Worm (Caenorhabditis elegans) whole organism, young adult: ENCODE measurements around the gene ifas-3.
A peak's percentile ranks its signal among the peaks of the same experiment; 100 is the strongest.

Experiments used
- B0035.1 ChIP-seq: sonication (generic microtip); optimal IDR thresholded peaks from 2 replicates; lab custom pipeline; 2016; ENCODE audit warnings: missing genetic modification characterization, mild to moderate bottlenecking, missing compliant biosample characterization, missing genotype, missing genetic modification reagents
- B0261.1 ChIP-seq: sonication (generic microtip); optimal IDR thresholded peaks from 2 replicates; lab custom pipeline; 2016; ENCODE audit warnings: mild to moderate bottlenecking, missing genetic modification characterization, moderate library complexity, missing compliant biosample characterization
- F22D6.2 ChIP-seq: sonication (generic microtip); optimal IDR thresholded peaks from 2 replicates; lab custom pipeline; 2016; ENCODE audit warnings: mild to moderate bottlenecking, missing genetic modification characterization, missing compliant biosample characterization
- F33H1.4 ChIP-seq: fragments of 200-800 bp; sonication (Bioruptor generic); IDR thresholded peaks from 2 replicates; pipeline ENCODE4 v1.3.6; 2022; ENCODE audit warnings: missing genetic modification reagents, missing genetic modification characterization, missing compliant biosample characterization
- F39B2.1 ChIP-seq: fragments of 200-800 bp; sonication (Bioruptor generic); IDR thresholded peaks from 2 replicates; pipeline ENCODE4 v1.3.6; 2022; ENCODE audit warnings: missing genetic modification reagents, missing genetic modification characterization, missing compliant biosample characterization
- F49E8.2 ChIP-seq: sonication (generic microtip); optimal IDR thresholded peaks from 3 replicates; lab custom pipeline; 2017; ENCODE audit warnings: missing genetic modification characterization, mild to moderate bottlenecking, missing compliant biosample characterization, antibody characterized with exemption, moderate library complexity; ENCODE audit not compliant: insufficient read depth
- F52B5.7 ChIP-seq: sonication (generic microtip); optimal IDR thresholded peaks from 2 replicates; lab custom pipeline; 2016; ENCODE audit warnings: mild to moderate bottlenecking, missing genetic modification characterization, missing compliant biosample characterization
- F55B11.4 ChIP-seq: sonication (generic microtip); optimal IDR thresholded peaks from 2 replicates; lab custom pipeline; 2016; ENCODE audit warnings: missing compliant biosample characterization, missing genetic modification characterization, borderline replicate concordance; ENCODE audit not compliant: insufficient read depth
- T07F8.4 ChIP-seq: sonication (generic microtip); optimal IDR thresholded peaks from 2 replicates; lab custom pipeline; 2016; ENCODE audit warnings: mild to moderate bottlenecking, missing genetic modification characterization, moderate library complexity, missing compliant biosample characterization
- aptf-2 ChIP-seq: fragments of 200-800 bp; sonication (Bioruptor generic); conservative IDR thresholded peaks from 2 replicates; pipeline ENCODE4 v1.3.6; 2022; ENCODE audit warnings: missing genetic modification reagents, missing genetic modification characterization, missing compliant biosample characterization
- athp-1 ChIP-seq: sonication (generic microtip); optimal IDR thresholded peaks from 2 replicates; lab custom pipeline; 2017; ENCODE audit warnings: mild to moderate bottlenecking, missing genetic modification characterization, missing compliant biosample characterization
- attf-6 ChIP-seq: fragments of 200-800 bp; sonication (Bioruptor generic); IDR thresholded peaks from 2 replicates; pipeline ENCODE4 v1.3.6; 2022; ENCODE audit warnings: missing genetic modification reagents, missing genetic modification characterization, missing compliant biosample characterization
- ceh-100 ChIP-seq: fragments of 200-800 bp; sonication (Bioruptor generic); IDR thresholded peaks from 2 replicates; pipeline ENCODE4 v1.3.6; 2022; ENCODE audit warnings: missing genetic modification reagents, missing genetic modification characterization, missing compliant biosample characterization
- ceh-27 ChIP-seq: fragments of 200-800 bp; sonication (Bioruptor generic); optimal IDR thresholded peaks from 2 replicates; lab custom pipeline; 2018; ENCODE audit warnings: mild to moderate bottlenecking, missing genetic modification characterization, moderate library complexity, missing compliant biosample characterization
- ceh-91 ChIP-seq: fragments of 200-800 bp; sonication (Bioruptor generic); IDR thresholded peaks from 2 replicates; pipeline ENCODE4 v1.3.6; 2022; ENCODE audit warnings: missing genetic modification reagents, missing genetic modification characterization, missing compliant biosample characterization
- dpff-1 ChIP-seq: sonication (generic microtip); optimal IDR thresholded peaks from 2 replicates; lab custom pipeline; 2017; ENCODE audit warnings: mild to moderate bottlenecking, missing genetic modification characterization, missing compliant biosample characterization
- fkh-3 ChIP-seq: sonication (generic microtip); optimal IDR thresholded peaks from 2 replicates; lab custom pipeline; 2016; ENCODE audit warnings: mild to moderate bottlenecking, missing genetic modification characterization, missing compliant biosample characterization
- hmg-20 ChIP-seq: fragments of 200-800 bp; sonication (Bioruptor generic); IDR thresholded peaks from 2 replicates; pipeline ENCODE4 v1.3.6; 2022; ENCODE audit warnings: missing genetic modification reagents, missing genetic modification characterization, missing compliant biosample characterization
- hsf-1 ChIP-seq: fragments of 200-800 bp; sonication (Bioruptor generic); IDR thresholded peaks from 2 replicates; pipeline ENCODE4 v1.3.6; 2022; ENCODE audit warnings: missing genetic modification reagents, missing genetic modification characterization, missing compliant biosample characterization
- let-607 ChIP-seq, 2 experiments: fragments of 200-800 bp in 1 of 2; sonication (Bioruptor generic) in 1 of 2; sonication (generic microtip) in 1 of 2; optimal IDR thresholded peaks; 2 replicates each; lab custom pipeline; 2016 to 2018; ENCODE audit warnings: mild to moderate bottlenecking in 2 of 2, missing compliant biosample characterization in 2 of 2, missing genetic modification characterization in 2 of 2, moderate library complexity in 2 of 2, missing genotype in 1 of 2
- mcd-1 ChIP-seq: fragments of 200-800 bp; sonication (Bioruptor generic); IDR thresholded peaks from 2 replicates; pipeline ENCODE4 v1.3.6; 2022; ENCODE audit warnings: missing genetic modification reagents, missing genetic modification characterization, missing compliant biosample characterization
- mes-4 ChIP-seq: sonication (generic microtip); optimal IDR thresholded peaks from 2 replicates; lab custom pipeline; 2016; ENCODE audit warnings: missing genotype, missing genetic modification characterization, missing compliant biosample characterization
- mxl-1 ChIP-seq: sonication (generic microtip); optimal IDR thresholded peaks from 2 replicates; lab custom pipeline; 2016; ENCODE audit warnings: missing genetic modification characterization, missing compliant biosample characterization
- nfyb-1 ChIP-seq: fragments of 200-800 bp; sonication (Bioruptor generic); IDR thresholded peaks from 2 replicates; pipeline ENCODE4 v1.3.6; 2022; ENCODE audit warnings: missing genetic modification reagents, missing genetic modification characterization, missing compliant biosample characterization
- nhr-120 ChIP-seq: fragments of 200-800 bp; sonication (Bioruptor generic); IDR thresholded peaks from 2 replicates; pipeline ENCODE4 v1.3.6; 2022; ENCODE audit warnings: missing genetic modification characterization, missing compliant biosample characterization
- nhr-80 ChIP-seq: sonication (generic microtip); optimal IDR thresholded peaks from 2 replicates; lab custom pipeline; 2016; ENCODE audit warnings: missing genetic modification characterization, missing compliant biosample characterization
- nhr-90 ChIP-seq: sonication (generic microtip); optimal IDR thresholded peaks from 2 replicates; lab custom pipeline; 2016; ENCODE audit warnings: missing genotype, mild to moderate bottlenecking, missing genetic modification characterization, missing compliant biosample characterization
- rpc-1 ChIP-seq, 2 experiments: fragments of 150-350 bp in 1 of 2; sonication (generic microtip) in 1 of 2; optimal IDR thresholded peaks; 2 replicates each; lab custom pipeline; 2014 to 2018; ENCODE audit warnings: missing biosample characterization in 1 of 2, missing genetic modification characterization in 1 of 2, missing genetic modification reagents in 1 of 2, missing genotype in 1 of 2
- snpc-3.4 ChIP-seq: sonication (generic microtip); optimal IDR thresholded peaks from 2 replicates; lab custom pipeline; 2017; ENCODE audit warnings: missing genetic modification characterization, mild to moderate bottlenecking, missing compliant biosample characterization, antibody characterized with exemption, moderate library complexity, missing genotype, missing genetic modification reagents
- snpc-4 ChIP-seq, 5 experiments: fragments of 150-350 bp in 1 of 5; sonication (generic microtip) in 4 of 5; optimal IDR thresholded peaks; 2 replicates each; lab custom pipeline; 2014 to 2018; ENCODE audit warnings: missing genetic modification characterization in 5 of 5, missing biosample characterization in 3 of 5, antibody characterized with exemption in 2 of 5, mild to moderate bottlenecking in 2 of 5, missing compliant biosample characterization in 2 of 5, missing genotype in 2 of 5, moderate library complexity in 2 of 5, missing genetic modification reagents in 1 of 5
- somi-1 ChIP-seq: fragments of 200-800 bp; sonication (Bioruptor generic); optimal IDR thresholded peaks from 2 replicates; lab custom pipeline; 2018; ENCODE audit warnings: mild to moderate bottlenecking, missing genetic modification characterization, missing compliant biosample characterization
- tbp1 ChIP-seq: fragments of 200-800 bp; sonication (Bioruptor generic); optimal IDR thresholded peaks from 2 replicates; lab custom pipeline; 2018; ENCODE audit warnings: mild to moderate bottlenecking, missing genetic modification characterization, missing compliant biosample characterization
- zim-3 ChIP-seq: sonication (generic microtip); optimal IDR thresholded peaks from 2 replicates; lab custom pipeline; 2017; ENCODE audit warnings: mild to moderate bottlenecking, missing genetic modification characterization, moderate library complexity, missing compliant biosample characterization
- ztf-22 ChIP-seq: fragments of 200-800 bp; sonication (Bioruptor generic); optimal IDR thresholded peaks from 2 replicates; lab custom pipeline; 2018; ENCODE audit warnings: mild to moderate bottlenecking, missing genetic modification characterization, moderate library complexity, missing compliant biosample characterization
- ztf-25 ChIP-seq: fragments of 200-800 bp; sonication (Bioruptor generic); IDR thresholded peaks from 2 replicates; pipeline ENCODE4 v1.3.6; 2022; ENCODE audit warnings: missing genetic modification reagents, missing genetic modification characterization, missing compliant biosample characterization

Gene ifas-3

ce11 chrIV:15955349-15955748 is 4.7 kb upstream of the ifas-3 start:
- TF ChIP-seq attf-6 (GFP tag; lab: Robert Waterston, UW) (peak; percentile 77), snpc-4 (GFP tag; optimal IDR thresholded peaks at IDR 0.05; lab: Kevin White, UChicago) (no peak), snpc-4 (tag; optimal IDR thresholded peaks at IDR 0.05; lab: Kevin White, UChicago) (peak in 2 of 4 experiments; percentile 13 to 64), ztf-22 (no peak), nhr-120 (GFP tag; lab: Robert Waterston, UW) (no peak), aptf-2 (GFP tag; lab: Robert Waterston, UW) (no peak), let-607 (tag; optimal IDR thresholded peaks at IDR 0.05; lab: Kevin White, UChicago) (no peak)

- TF ChIP-seq snpc-3.4 (tag; lab: Kevin White, UChicago) (no peak), ceh-91 (GFP tag; lab: Robert Waterston, UW) (no peak), mes-4 (tag; lab: Kevin White, UChicago) (no peak), T07F8.4 (tag; lab: Kevin White, UChicago) (no peak), F52B5.7 (tag; lab: Kevin White, UChicago) (no peak), ceh-100 (no peak), F49E8.2 (tag; lab: Kevin White, UChicago) (no peak), ztf-25 (GFP tag; lab: Robert Waterston, UW) (no peak), mxl-1 (no peak), fkh-3 (tag; lab: Kevin White, UChicago) (no peak), hmg-20 (GFP tag; lab: Robert Waterston, UW) (no peak), attf-6 (GFP tag; lab: Robert Waterston, UW) (peak; percentile 86), B0261.1 (tag; lab: Kevin White, UChicago) (no peak), ceh-27 (GFP tag; lab: Kevin White, UChicago) (no peak), snpc-4 (GFP tag; optimal IDR thresholded peaks at IDR 0.05; lab: Kevin White, UChicago) (peak; percentile 20), snpc-4 (tag; optimal IDR thresholded peaks at IDR 0.05; lab: Kevin White, UChicago) (peak in 3 of 4 experiments; percentile 88 to 91 (median 91)), nhr-90 (no peak), F55B11.4 (tag; lab: Kevin White, UChicago) (no peak), nhr-80 (tag; lab: Kevin White, UChicago) (no peak), athp-1 (tag; lab: Kevin White, UChicago) (no peak), nfyb-1 (GFP tag; lab: Robert Waterston, UW) (no peak), rpc-1 (optimal IDR thresholded peaks at IDR 0.05; lab: Kevin White, UChicago) (no peak), rpc-1 (tag; optimal IDR thresholded peaks at IDR 0.05; lab: Kevin White, UChicago) (peak; percentile 26), somi-1 (GFP tag; lab: Kevin White, UChicago) (no peak), hsf-1 (no peak), F33H1.4 (no peak), mcd-1 (GFP tag; lab: Robert Waterston, UW) (no peak), F39B2.1 (no peak), zim-3 (tag; lab: Kevin White, UChicago) (no peak), B0035.1 (no peak), dpff-1 (tag; lab: Kevin White, UChicago) (no peak), tbp1 (peak; percentile 20)
Observed at ce11 chrIV:15953689-15954088, 3.0 kb upstream of the ifas-3 start.

ce11 chrIV:15951640-15952039 is 952 bp upstream of the ifas-3 start, which contains the start of gene Y105C5B.15:
Y105C5B.15 (plus strand) TSS chrIV:15951936.
- TF ChIP-seq F22D6.2 (tag; lab: Kevin White, UChicago) = no peak
- peak; percentile 54 for TF ChIP-seq nhr-80 (tag; lab: Kevin White, UChicago)
- TF ChIP-seq T07F8.4 (tag; lab: Kevin White, UChicago) = no peak
- TF ChIP-seq tbp1 = no peak
- TF ChIP-seq, all 124 proteins: peak for 1
